Worm (Caenorhabditis elegans) whole organism, L2 larva: ENCODE data around the gene T27E4.5.

ENCODE experiments used
- C34F6.9 ChIP-seq: fragments of 150-350 bp; optimal IDR thresholded peaks from 2 replicates; lab custom pipeline; 2014; ENCODE audit warnings: missing biosample characterization, missing genetic modification characterization
- F13H6.1 ChIP-seq: sonication (generic microtip); optimal IDR thresholded peaks from 2 replicates; lab custom pipeline; 2016; ENCODE audit warnings: missing genetic modification characterization, missing compliant biosample characterization
- R02D3.7 ChIP-seq: fragments of 150-350 bp; optimal IDR thresholded peaks from 2 replicates; lab custom pipeline; 2014; ENCODE audit warnings: missing biosample characterization, missing genetic modification characterization
- ZK546.5 ChIP-seq: sonication (generic microtip); optimal IDR thresholded peaks from 2 replicates; lab custom pipeline; 2017; ENCODE audit warnings: missing biosample characterization, missing genetic modification characterization
- alr-1 ChIP-seq: fragments of 150-350 bp; optimal IDR thresholded peaks from 2 replicates; lab custom pipeline; 2014; ENCODE audit warnings: missing biosample characterization, missing genetic modification characterization
- aly-2 ChIP-seq: fragments of 150-350 bp; optimal IDR thresholded peaks from 2 replicates; lab custom pipeline; 2014; ENCODE audit warnings: missing biosample characterization, missing genetic modification characterization
- blmp-1 ChIP-seq: sonication (generic microtip); optimal IDR thresholded peaks from 2 replicates; lab custom pipeline; 2017; ENCODE audit warnings: missing genetic modification characterization, mild to moderate bottlenecking, missing compliant biosample characterization, antibody characterized with exemption, moderate library complexity; ENCODE audit not compliant: insufficient read depth
- ceh-16 ChIP-seq: fragments of 150-350 bp; optimal IDR thresholded peaks from 2 replicates; lab custom pipeline; 2014; ENCODE audit warnings: missing biosample characterization, missing genetic modification characterization
- crh-2 ChIP-seq: sonication (generic microtip); optimal IDR thresholded peaks from 2 replicates; lab custom pipeline; 2017; ENCODE audit warnings: missing biosample characterization, missing genetic modification characterization
- dmd-4 ChIP-seq: sonication (generic microtip); optimal IDR thresholded peaks from 2 replicates; lab custom pipeline; 2017; ENCODE audit warnings: missing biosample characterization, missing genetic modification characterization
- egl-27 ChIP-seq: sonication (generic microtip); optimal IDR thresholded peaks from 3 replicates; lab custom pipeline; 2017; ENCODE audit warnings: missing biosample characterization, missing genetic modification reagents, missing genetic modification characterization
- elt-1 ChIP-seq: fragments of 150-350 bp; optimal IDR thresholded peaks from 2 replicates; lab custom pipeline; 2014; ENCODE audit warnings: missing biosample characterization, missing genetic modification characterization
- elt-3 ChIP-seq: sonication (generic microtip); optimal IDR thresholded peaks from 2 replicates; lab custom pipeline; 2017; ENCODE audit warnings: missing biosample characterization, missing genetic modification characterization
- fos-1 ChIP-seq: fragments of 150-350 bp; optimal IDR thresholded peaks from 2 replicates; lab custom pipeline; 2014; ENCODE audit warnings: missing biosample characterization, missing genetic modification characterization
- gmeb-1 ChIP-seq: fragments of 150-350 bp; optimal IDR thresholded peaks from 2 replicates; lab custom pipeline; 2014; ENCODE audit warnings: missing biosample characterization, missing genetic modification characterization
- lin-11 ChIP-seq: fragments of 150-350 bp; sonication (generic microtip); optimal IDR thresholded peaks from 2 replicates; lab custom pipeline; 2014; ENCODE audit warnings: missing biosample characterization, missing genetic modification characterization, inconsistent platforms, mixed read lengths
- lin-13 ChIP-seq: fragments of 150-350 bp; optimal IDR thresholded peaks from 2 replicates; lab custom pipeline; 2014; ENCODE audit warnings: missing biosample characterization, missing genetic modification reagents, missing genetic modification characterization
- lin-39 ChIP-seq: fragments of 150-350 bp; optimal IDR thresholded peaks from 2 replicates; lab custom pipeline; 2014; ENCODE audit warnings: missing biosample characterization, missing genetic modification reagents, missing genetic modification characterization
- lsy-2 ChIP-seq, 2 experiments: fragments of 150-350 bp in 1 of 2; sonication (generic microtip) in 1 of 2; optimal IDR thresholded peaks; 2 replicates each; lab custom pipeline; 2014 to 2017; ENCODE audit warnings: missing biosample characterization in 2 of 2, missing genetic modification characterization in 2 of 2
- mab-5 ChIP-seq: fragments of 150-350 bp; optimal IDR thresholded peaks from 2 replicates; lab custom pipeline; 2014; ENCODE audit warnings: missing biosample characterization, missing genetic modification characterization
- mdl-1 ChIP-seq, 2 experiments: fragments of 150-350 bp in 1 of 2; sonication (generic microtip) in 1 of 2; optimal IDR thresholded peaks; 2 replicates each; lab custom pipeline; 2017; ENCODE audit warnings: missing biosample characterization in 2 of 2, missing genetic modification characterization in 2 of 2
- nhr-11 ChIP-seq: fragments of 150-350 bp; optimal IDR thresholded peaks from 2 replicates; lab custom pipeline; 2014; ENCODE audit warnings: missing biosample characterization, missing genetic modification characterization
- nhr-12 ChIP-seq: fragments of 150-350 bp; optimal IDR thresholded peaks from 2 replicates; lab custom pipeline; 2014; ENCODE audit warnings: missing biosample characterization, missing genetic modification characterization
- nhr-129 ChIP-seq: fragments of 150-350 bp; optimal IDR thresholded peaks from 2 replicates; lab custom pipeline; 2014; ENCODE audit warnings: missing biosample characterization, missing genetic modification characterization
- nhr-21 ChIP-seq: fragments of 150-350 bp; optimal IDR thresholded peaks from 2 replicates; lab custom pipeline; 2014; ENCODE audit warnings: missing biosample characterization, missing genetic modification characterization
- nhr-23 ChIP-seq: fragments of 150-350 bp; optimal IDR thresholded peaks from 2 replicates; lab custom pipeline; 2014; ENCODE audit warnings: missing biosample characterization, missing genetic modification reagents, missing genetic modification characterization
- nhr-237 ChIP-seq: fragments of 150-350 bp; optimal IDR thresholded peaks from 2 replicates; lab custom pipeline; 2014; ENCODE audit warnings: missing biosample characterization, missing genetic modification characterization
- nhr-25 ChIP-seq: fragments of 150-350 bp; sonication (generic microtip); optimal IDR thresholded peaks from 3 replicates; lab custom pipeline; 2014; ENCODE audit warnings: missing biosample characterization, missing genetic modification characterization
- nhr-6 ChIP-seq: fragments of 150-350 bp; optimal IDR thresholded peaks from 2 replicates; lab custom pipeline; 2014; ENCODE audit warnings: missing biosample characterization, missing genetic modification characterization
- nhr-77 ChIP-seq: fragments of 150-350 bp; optimal IDR thresholded peaks from 2 replicates; lab custom pipeline; 2014; ENCODE audit warnings: missing biosample characterization, missing genetic modification characterization
- sem-4 ChIP-seq: fragments of 150-350 bp; optimal IDR thresholded peaks from 2 replicates; lab custom pipeline; 2014; ENCODE audit warnings: missing biosample characterization, missing genetic modification reagents, missing genetic modification characterization
- skn-1 ChIP-seq: sonication (generic microtip); optimal IDR thresholded peaks from 2 replicates; lab custom pipeline; 2017; ENCODE audit warnings: missing biosample characterization, missing genetic modification characterization
- sma-3 ChIP-seq: sonication (generic microtip); optimal IDR thresholded peaks from 2 replicates; lab custom pipeline; 2016; ENCODE audit warnings: missing genetic modification reagents, missing genetic modification characterization, missing compliant biosample characterization
- sma-9 ChIP-seq, 2 experiments: fragments of 150-350 bp in 1 of 2; sonication (generic microtip) in 1 of 2; optimal IDR thresholded peaks; 2 replicates each; lab custom pipeline; 2014 to 2016; ENCODE audit warnings: missing genetic modification characterization in 2 of 2, mild to moderate bottlenecking in 1 of 2, missing biosample characterization in 1 of 2, missing compliant biosample characterization in 1 of 2, missing genetic modification reagents in 1 of 2, moderate library complexity in 1 of 2
- snpc-4 ChIP-seq: fragments of 150-350 bp; optimal IDR thresholded peaks from 2 replicates; lab custom pipeline; 2014; ENCODE audit warnings: missing biosample characterization, missing genetic modification characterization
- unc-62 ChIP-seq: fragments of 150-350 bp; optimal IDR thresholded peaks from 2 replicates; lab custom pipeline; 2014; ENCODE audit warnings: missing biosample characterization, missing genetic modification reagents, missing genetic modification characterization
- zag-1 ChIP-seq: fragments of 150-350 bp; optimal IDR thresholded peaks from 2 replicates; lab custom pipeline; 2014; ENCODE audit warnings: missing biosample characterization, missing genetic modification characterization
- ztf-11 ChIP-seq: sonication (generic microtip); optimal IDR thresholded peaks from 2 replicates; lab custom pipeline; 2017; ENCODE audit warnings: missing biosample characterization, missing genetic modification characterization
- ztf-4 ChIP-seq: fragments of 150-350 bp; optimal IDR thresholded peaks from 2 replicates; lab custom pipeline; 2014; ENCODE audit warnings: missing biosample characterization, missing genetic modification characterization

Gene T27E4.5

DNA sequence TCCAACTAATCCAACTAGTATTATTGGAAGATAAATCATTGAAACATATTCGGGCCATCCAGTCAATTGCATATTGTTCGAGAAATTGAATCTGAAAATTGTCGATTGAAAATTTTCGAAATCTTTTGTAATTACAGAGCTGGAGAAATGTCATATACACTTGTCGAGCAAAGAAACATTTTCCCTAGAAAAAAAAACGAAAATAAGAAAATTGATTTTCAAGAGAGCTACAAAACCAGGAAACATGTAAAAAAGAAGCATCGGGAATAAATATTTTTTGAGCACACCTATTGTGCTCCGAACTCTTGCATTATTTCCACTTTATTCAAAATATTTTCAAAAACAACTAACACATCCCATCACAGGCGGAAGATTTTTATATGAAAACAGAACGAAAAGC, 31.5 kb upstream of the T27E4.5 start, which contains the start of gene frpr-6:
frpr-6 (minus strand) TSS at position 101 of the 400 bp plus-strand sequence.
- TF ChIP-seq ztf-11: no peak
- no peak for TF ChIP-seq sma-3 (GFP tag; lab: Kevin White, UChicago)
- TF ChIP-seq nhr-21 (tag; lab: Kevin White, UChicago): no peak
- no peak for TF ChIP-seq F13H6.1 (tag; lab: Kevin White, UChicago)
- no peak for TF ChIP-seq C34F6.9 (tag; lab: Kevin White, UChicago)
- no peak for TF ChIP-seq mdl-1 (tag; optimal IDR thresholded peaks at IDR 0.05; lab: Kevin White, UChicago)

DNA sequence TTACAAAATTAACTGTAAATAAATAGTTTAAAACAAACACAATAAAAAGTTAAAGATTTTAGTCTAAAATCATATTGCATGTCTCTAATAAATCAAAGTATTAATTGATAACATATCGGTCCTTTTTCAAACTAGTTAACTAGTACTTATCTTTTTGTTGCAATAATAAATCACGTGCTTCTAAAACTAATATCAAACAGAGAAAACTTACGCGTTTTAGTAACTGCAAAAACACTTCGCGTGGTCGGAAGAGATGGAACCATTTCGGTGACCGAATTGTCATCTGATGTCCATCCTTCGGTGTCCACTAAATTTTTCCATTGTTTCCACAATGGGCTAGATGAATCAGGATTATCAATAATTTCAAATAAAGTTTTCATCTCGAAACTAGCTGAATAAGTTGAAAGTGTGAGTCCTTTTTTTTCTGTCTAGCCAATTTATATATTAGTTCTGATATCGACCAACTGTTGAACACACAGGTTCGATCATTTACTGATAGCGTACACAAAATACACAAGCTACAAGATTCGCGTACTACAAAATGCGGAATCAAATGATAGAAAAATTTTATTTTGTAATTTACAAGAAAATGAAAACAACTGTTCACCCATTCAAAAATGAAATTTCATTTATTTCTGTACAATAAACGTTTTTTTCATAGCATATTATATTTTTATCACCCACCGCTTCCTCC, 28.8 kb upstream of the T27E4.5 start, which contains the start of gene F21C10.9:
F21C10.9 (minus strand) TSS at position 417 of the 694 bp plus-strand sequence.
- TF ChIP-seq nhr-25 (tag; lab: Kevin White, UChicago): no peak
- TF ChIP-seq sma-9 (GFP tag; optimal IDR thresholded peaks at IDR 0.05; lab: Kevin White, UChicago): no peak
- TF ChIP-seq sma-9 (tag; optimal IDR thresholded peaks at IDR 0.05; lab: Kevin White, UChicago): no peak
- TF ChIP-seq dmd-4: no peak
- peak; percentile 5 for TF ChIP-seq fos-1 (tag; lab: Kevin White, UChicago)
- no peak for TF ChIP-seq ZK546.5 (tag; lab: Kevin White, UChicago)
- TF ChIP-seq, all 48 proteins: peak for 1

DNA sequence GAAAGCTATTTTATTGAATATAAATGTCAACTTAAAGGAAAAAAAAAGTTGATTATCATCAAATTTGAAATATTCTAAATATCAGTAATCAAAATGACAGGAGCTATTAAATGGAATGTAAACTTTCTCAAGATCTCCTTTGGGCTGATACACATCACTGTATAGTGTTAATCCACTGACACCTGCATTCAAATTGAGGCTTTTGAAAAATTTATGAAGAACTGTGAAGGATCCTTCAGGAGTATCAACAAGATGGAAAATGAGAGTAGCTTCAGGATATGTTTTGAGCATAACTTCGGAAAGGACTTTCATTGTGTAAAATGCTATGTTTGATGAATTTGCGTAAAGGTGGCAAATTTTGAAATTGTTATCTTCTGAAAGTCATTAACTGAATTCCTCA, 27.6 kb upstream of the T27E4.5 start:
- TF ChIP-seq sem-4 (tag; lab: Kevin White, UChicago) (no peak), nhr-129 (tag; lab: Kevin White, UChicago) (peak; percentile 38)
- TF ChIP-seq, all 48 proteins: peak for 1

DNA sequence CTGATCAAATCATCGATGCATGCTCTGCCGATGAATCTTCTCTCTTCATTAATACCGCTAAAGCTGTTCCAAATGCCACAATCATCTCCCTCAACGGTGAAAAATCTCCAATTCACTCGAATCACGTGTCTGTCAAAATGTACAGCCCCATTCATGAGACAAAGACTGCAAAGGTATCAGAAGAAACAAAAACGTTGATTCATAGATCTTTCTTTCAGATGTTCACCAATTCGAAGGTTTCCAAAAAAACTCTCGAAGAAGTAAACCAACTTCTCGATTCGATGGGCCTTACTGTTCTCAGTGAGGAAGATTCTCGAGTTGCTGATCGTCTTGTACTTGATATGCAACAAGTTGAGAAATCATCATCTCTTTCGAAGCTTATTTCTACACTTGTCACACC, 27.1 kb upstream of the T27E4.5 start:
- TF ChIP-seq lin-13 (GFP tag; lab: Kevin White, UChicago) (no peak), nhr-11 (no peak), blmp-1 (tag; lab: Kevin White, UChicago) (no peak), fos-1 (tag; lab: Kevin White, UChicago) (no peak), R02D3.7 (tag; lab: Kevin White, UChicago) (no peak), egl-27 (tag; lab: Kevin White, UChicago) (no peak), mab-5 (no peak), elt-3 (tag; lab: Kevin White, UChicago) (no peak), nhr-23 (tag; lab: Kevin White, UChicago) (no peak), skn-1 (no peak), nhr-237 (tag; lab: Kevin White, UChicago) (no peak), ztf-4 (no peak), crh-2 (tag; lab: Kevin White, UChicago) (no peak), snpc-4 (tag; lab: Kevin White, UChicago) (no peak), sma-3 (GFP tag; lab: Kevin White, UChicago) (no peak), lin-39 (tag; lab: Kevin White, UChicago) (no peak), nhr-12 (tag; lab: Kevin White, UChicago) (no peak)

DNA sequence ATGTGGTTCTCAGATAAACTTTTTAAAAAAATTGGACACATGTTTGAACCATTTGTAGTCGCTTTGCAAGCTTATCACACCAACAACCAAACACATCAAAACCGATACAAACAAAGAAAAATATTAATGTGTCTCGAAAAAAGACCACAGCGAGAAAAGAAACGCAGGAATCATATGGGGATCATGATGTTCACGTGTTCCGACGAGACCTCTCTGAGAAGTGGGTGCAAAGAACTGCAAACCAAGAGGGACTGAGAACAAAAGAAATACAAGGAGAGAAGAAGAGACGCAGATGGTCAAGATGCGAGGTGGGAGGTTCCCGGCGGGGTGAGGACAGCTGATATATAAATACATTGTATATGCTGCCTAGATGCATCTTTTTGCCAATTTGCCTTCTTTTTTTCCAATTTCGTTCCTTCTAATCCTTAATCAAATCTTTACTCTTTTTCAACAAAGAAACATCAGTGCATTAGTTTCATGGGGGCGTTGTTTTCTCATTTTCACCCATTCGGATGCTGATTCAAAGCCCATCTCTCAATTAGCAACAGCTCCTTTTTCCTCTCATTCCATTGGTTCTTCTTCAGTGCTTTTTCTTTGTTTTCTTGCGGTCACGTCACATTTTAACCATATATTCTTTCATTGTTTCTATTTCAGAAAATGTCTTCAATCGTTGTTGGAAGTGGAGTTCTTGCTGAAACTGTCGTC, 26.2 kb upstream of the T27E4.5 start, which contains the start of gene F21C10.10:
F21C10.10 (plus strand) TSS at position 655 of the 705 bp plus-strand sequence.
- no peak for TF ChIP-seq nhr-237 (tag; lab: Kevin White, UChicago)
- TF ChIP-seq nhr-77 (tag; lab: Kevin White, UChicago): no peak
- peak; percentile 96 for TF ChIP-seq nhr-21 (tag; lab: Kevin White, UChicago)
- TF ChIP-seq C34F6.9 (tag; lab: Kevin White, UChicago): peak; percentile 86
- peak; percentile 77 for TF ChIP-seq sem-4 (tag; lab: Kevin White, UChicago)
- TF ChIP-seq lsy-2 (tag; optimal IDR thresholded peaks at IDR 0.05; lab: Kevin White, UChicago): peak in 1 of 2 experiments; percentile 85
- TF ChIP-seq mdl-1 (tag; optimal IDR thresholded peaks at IDR 0.05; lab: Kevin White, UChicago): peak; percentile 63 to 89
- TF ChIP-seq nhr-11: no peak
- peak; percentile 96 for TF ChIP-seq F13H6.1 (tag; lab: Kevin White, UChicago)
- no peak for TF ChIP-seq elt-1 (tag; lab: Kevin White, UChicago)
- peak; percentile 85 for TF ChIP-seq egl-27 (tag; lab: Kevin White, UChicago)
- TF ChIP-seq gmeb-1 (tag; lab: Kevin White, UChicago): peak; percentile 73
- no peak for TF ChIP-seq elt-3 (tag; lab: Kevin White, UChicago)
- TF ChIP-seq alr-1 (tag; lab: Kevin White, UChicago): no peak
- no peak for TF ChIP-seq aly-2
- no peak for TF ChIP-seq lin-11 (tag; lab: Kevin White, UChicago)
- TF ChIP-seq nhr-25 (tag; lab: Kevin White, UChicago): peak; percentile 97
- peak; percentile 88 for TF ChIP-seq nhr-129 (tag; lab: Kevin White, UChicago)
- peak; percentile 88 for TF ChIP-seq crh-2 (tag; lab: Kevin White, UChicago)
- TF ChIP-seq snpc-4 (tag; lab: Kevin White, UChicago): peak; percentile 68
- TF ChIP-seq mab-5: peak; percentile 17
- TF ChIP-seq zag-1 (tag; lab: Kevin White, UChicago): no peak
- TF ChIP-seq unc-62 (GFP tag; lab: Kevin White, UChicago): no peak
- TF ChIP-seq lin-13 (GFP tag; lab: Kevin White, UChicago): peak; percentile 73
- peak; percentile 85 for TF ChIP-seq nhr-6
- TF ChIP-seq ceh-16 (tag; lab: Kevin White, UChicago): no peak
- TF ChIP-seq sma-9 (GFP tag; optimal IDR thresholded peaks at IDR 0.05; lab: Kevin White, UChicago): peak; percentile 99
- TF ChIP-seq sma-9 (tag; optimal IDR thresholded peaks at IDR 0.05; lab: Kevin White, UChicago): peak; percentile 34
- no peak for TF ChIP-seq ztf-11
- peak; percentile 86 for TF ChIP-seq ztf-4
- no peak for TF ChIP-seq R02D3.7 (tag; lab: Kevin White, UChicago)
- TF ChIP-seq fos-1 (tag; lab: Kevin White, UChicago): peak; percentile 70
